Fruit fly (Drosophila melanogaster): ENCODE results near the gene Pus10.

Pus10 gene

DNA sequence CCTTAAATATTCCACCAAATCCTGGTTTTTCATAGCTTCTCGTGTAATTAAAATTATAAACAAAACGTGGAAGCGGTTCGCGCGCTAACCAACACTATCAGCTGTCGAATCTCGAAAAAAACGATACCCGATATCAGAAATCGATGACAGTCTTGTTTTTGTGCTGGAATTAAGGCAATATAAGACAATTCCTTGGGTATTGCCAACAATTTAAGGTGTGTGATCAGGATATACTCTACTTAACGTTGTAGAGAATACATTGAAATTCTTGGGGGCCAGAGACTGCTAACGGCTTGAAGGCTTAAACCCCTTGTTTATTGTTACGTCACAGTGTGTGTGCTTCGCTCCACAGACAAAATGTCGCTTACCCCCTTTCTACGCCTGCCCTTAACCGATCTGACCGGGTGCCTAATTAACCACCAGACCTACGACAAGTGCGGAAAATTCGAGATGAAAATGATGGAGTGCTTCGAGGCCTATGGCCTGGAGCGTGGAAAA is at the start of gene Pus10:
Pus10 (minus strand) TSS at position 91 of the 498 bp plus-strand sequence.
- TF ChIP-seq h (optimal IDR thresholded peaks at IDR 0.05) (no peak), ttk (optimal IDR thresholded peaks at IDR 0.05) (no peak), insv (optimal IDR thresholded peaks at IDR 0.05) (no peak), Myc (optimal IDR thresholded peaks at IDR 0.05) (no peak)

DNA sequence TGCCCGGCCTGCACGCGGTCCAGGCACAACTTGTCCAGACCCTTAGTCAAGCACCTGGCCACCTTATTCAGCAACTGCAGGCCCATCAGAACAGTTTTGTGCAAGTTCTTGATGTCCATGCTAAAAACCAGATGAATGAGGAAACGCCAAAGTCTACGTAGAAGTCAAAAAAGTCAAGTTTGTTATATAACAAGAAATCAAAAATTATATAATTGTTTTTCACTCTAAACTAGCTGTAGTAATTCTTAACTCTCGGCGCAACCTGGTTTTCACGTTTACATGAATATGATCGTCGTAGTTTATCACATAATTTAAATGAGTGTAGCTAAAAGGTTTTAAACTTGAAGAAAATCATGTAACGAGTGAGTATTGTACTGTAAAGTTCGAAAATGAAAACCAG is 49.5 kb upstream of the Pus10 start:
- TF ChIP-seq h (optimal IDR thresholded peaks at IDR 0.05) (no peak), Myc (optimal IDR thresholded peaks at IDR 0.05) (no peak), ttk (optimal IDR thresholded peaks at IDR 0.05) (no peak), psq (optimal IDR thresholded peaks at IDR 0.05) (no peak), Sin3A (optimal IDR thresholded peaks at IDR 0.05) (no peak), insv (optimal IDR thresholded peaks at IDR 0.05) (no peak)

DNA sequence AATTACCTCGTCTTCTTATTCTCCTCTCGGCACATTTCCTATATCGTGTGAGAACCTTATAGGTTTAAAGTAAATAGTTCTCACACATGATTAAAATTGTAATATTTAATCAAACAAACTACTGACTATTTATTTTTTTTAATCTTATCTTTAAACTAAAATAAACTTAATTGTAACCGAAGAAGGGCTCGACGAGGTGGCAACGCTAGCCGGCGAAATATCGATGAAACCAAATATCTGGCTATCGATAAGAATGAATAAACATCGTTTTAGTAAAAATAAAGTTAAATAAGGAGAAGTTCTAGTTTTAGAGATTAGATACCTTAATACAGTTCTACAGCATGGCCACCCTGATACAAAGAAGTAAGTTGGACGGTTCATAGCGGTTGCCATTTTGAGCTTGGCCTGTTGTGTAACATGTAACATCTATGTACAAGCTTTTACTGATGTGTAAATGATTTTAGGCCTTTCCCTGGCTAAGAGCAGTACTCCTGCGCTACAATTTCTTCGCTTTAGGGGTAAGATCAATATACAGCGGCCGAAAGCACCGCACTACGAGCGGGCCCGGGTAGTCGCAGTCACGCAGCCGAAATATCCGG is 48.5 kb upstream of the Pus10 start, which contains the start of gene mRpL10:
mRpL10 (plus strand) TSS at position 251 of the 599 bp plus-strand sequence.
- TF ChIP-seq h (optimal IDR thresholded peaks at IDR 0.05), result no peak
- no peak for TF ChIP-seq Sin3A (optimal IDR thresholded peaks at IDR 0.05)

DNA sequence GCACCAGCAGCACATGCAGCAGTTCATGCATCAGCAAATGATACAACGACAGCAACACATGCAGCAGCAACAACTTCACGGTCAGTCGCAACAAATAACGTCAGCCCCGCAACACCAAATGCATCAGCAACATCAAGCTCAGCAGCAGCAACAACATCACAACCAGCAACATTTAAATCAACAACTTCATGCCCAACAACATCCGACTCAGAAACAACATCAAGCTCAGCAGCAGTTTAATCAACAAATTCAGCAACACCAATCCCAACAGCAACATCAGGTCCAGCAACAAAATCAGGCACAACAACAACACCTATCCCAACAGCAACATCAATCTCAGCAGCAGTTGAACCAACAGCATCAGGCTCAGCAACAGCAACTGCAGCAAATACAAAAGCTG is 40.6 kb upstream of the Pus10 start:
- TF ChIP-seq Sin3A (optimal IDR thresholded peaks at IDR 0.05), result no peak

dm6 chr2L:182360-183144 is 27.4 kb upstream of the Pus10 start:
- no peak for TF ChIP-seq Myc (optimal IDR thresholded peaks at IDR 0.05)
- TF ChIP-seq Sin3A (optimal IDR thresholded peaks at IDR 0.05), result no peak
- no peak for TF ChIP-seq insv (optimal IDR thresholded peaks at IDR 0.05)
- TF ChIP-seq h (optimal IDR thresholded peaks at IDR 0.05), result no peak

DNA sequence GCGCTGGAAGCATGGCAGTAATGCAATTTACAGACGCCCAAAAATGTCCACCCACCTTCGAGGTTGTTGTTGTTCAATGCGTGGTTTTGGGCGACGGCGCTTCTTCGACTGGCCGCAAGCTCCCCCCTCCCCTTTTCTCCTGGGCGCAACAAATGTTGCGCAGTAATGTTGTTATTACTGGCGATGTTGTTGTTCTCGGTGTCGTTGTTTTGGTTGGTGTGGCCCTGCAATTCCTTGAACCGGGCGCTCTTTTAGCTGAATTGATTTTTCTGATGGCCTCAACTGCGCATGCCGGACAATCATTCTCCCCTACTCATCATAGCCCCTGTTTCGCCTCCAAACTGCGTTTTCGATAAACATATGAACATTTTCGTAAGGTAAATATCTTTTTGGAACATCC is 25.9 kb upstream of the Pus10 start:
- TF ChIP-seq Myc (optimal IDR thresholded peaks at IDR 0.05) (no peak), psq (optimal IDR thresholded peaks at IDR 0.05) (no peak), h (optimal IDR thresholded peaks at IDR 0.05) (no peak), ttk (optimal IDR thresholded peaks at IDR 0.05) (no peak)

DNA sequence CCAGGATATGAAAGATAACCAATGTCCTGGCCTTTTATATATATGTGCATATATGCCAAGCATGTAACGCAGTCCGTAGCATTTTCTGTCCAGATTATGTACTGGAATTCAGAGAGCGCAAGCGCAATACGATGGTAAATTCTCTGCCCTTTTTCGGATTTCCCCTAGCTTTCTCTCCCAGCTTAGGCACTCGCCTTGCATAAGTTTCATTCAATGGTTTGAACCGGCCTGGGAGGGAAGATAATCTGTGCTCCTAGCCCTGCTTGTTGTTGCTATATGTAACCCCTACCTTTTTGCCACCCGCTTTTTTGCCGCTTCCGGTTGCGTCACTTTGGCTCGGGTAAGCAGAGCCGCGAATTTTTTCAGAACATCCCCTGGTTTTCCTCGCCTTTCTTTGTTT is 24.0 kb upstream of the Pus10 start:
- no peak for TF ChIP-seq Sin3A (optimal IDR thresholded peaks at IDR 0.05)
- TF ChIP-seq Myc (optimal IDR thresholded peaks at IDR 0.05), result no peak
- no peak for TF ChIP-seq insv (optimal IDR thresholded peaks at IDR 0.05)
- no peak for TF ChIP-seq h (optimal IDR thresholded peaks at IDR 0.05)
- TF ChIP-seq ttk (optimal IDR thresholded peaks at IDR 0.05), result no peak
- no peak for TF ChIP-seq psq (optimal IDR thresholded peaks at IDR 0.05)

- TF ChIP-seq ttk (optimal IDR thresholded peaks at IDR 0.05), result no peak
- no peak for TF ChIP-seq insv (optimal IDR thresholded peaks at IDR 0.05)
- TF ChIP-seq Sin3A (optimal IDR thresholded peaks at IDR 0.05), result no peak
- TF ChIP-seq h (optimal IDR thresholded peaks at IDR 0.05), result no peak
- TF ChIP-seq psq (optimal IDR thresholded peaks at IDR 0.05), result no peak
- TF ChIP-seq Myc (optimal IDR thresholded peaks at IDR 0.05), result no peak
These were observed 20.6 kb upstream of the Pus10 start for dm6 chr2L:175727-176126.

DNA sequence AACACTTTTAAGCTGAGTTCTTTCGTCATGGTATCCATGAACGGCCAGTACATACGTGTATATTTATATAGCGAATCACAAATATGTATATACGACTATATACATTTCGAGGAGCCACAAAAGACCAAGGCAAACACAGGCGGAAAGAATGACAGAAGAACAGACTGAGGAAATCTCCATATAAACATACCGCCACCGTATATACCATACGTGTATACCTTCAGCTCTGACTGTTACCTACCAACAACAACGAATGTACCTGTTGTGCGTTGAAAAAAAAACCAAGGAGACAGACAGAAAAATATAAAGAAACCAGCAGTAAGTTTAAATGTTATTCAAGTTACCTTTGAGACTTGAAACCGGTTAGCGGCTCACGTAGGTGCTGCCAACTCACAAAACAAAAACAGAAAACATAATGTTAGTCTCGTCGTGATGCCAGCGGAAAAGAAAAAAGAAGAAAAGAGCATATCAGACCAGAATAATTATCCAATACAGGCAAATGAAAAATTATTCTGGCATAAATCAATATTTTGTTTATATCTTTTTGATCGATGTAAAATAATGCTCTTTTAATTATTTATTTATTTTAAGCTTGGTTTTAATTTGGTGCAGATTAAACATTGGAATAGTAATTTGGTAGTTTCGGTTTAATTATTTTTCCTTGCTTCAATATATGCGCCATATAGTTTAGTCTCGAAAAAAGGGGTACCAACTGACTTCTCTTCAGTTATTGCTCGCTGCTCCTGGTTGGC is 16.6 kb upstream of the Pus10 start:
- TF ChIP-seq Myc (optimal IDR thresholded peaks at IDR 0.05) (no peak), ttk (optimal IDR thresholded peaks at IDR 0.05) (no peak), insv (optimal IDR thresholded peaks at IDR 0.05) (no peak), psq (optimal IDR thresholded peaks at IDR 0.05) (no peak), Sin3A (optimal IDR thresholded peaks at IDR 0.05) (no peak), h (optimal IDR thresholded peaks at IDR 0.05) (no peak)

DNA sequence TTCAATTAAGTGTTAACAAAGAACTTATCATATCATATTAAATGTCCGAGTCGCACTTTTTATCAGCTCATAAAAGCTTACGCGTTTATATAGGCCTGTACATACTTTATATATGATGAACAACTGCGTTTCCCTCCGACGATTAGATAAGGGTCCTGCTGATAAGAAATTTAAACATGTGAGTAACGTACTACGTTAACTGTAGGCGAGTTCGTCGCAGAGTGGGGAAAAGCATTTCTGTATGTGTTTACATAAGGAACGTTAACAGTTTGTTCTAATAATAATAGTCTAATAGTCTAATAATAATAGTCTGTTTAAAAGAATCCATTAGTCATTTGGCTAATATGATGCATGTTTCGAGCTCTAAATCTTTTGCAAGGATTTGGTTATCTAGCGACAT is 15.3 kb upstream of the Pus10 start:
- TF ChIP-seq ttk (optimal IDR thresholded peaks at IDR 0.05), result no peak
- no peak for TF ChIP-seq h (optimal IDR thresholded peaks at IDR 0.05)
- TF ChIP-seq psq (optimal IDR thresholded peaks at IDR 0.05), result no peak
- no peak for TF ChIP-seq Myc (optimal IDR thresholded peaks at IDR 0.05)
- TF ChIP-seq Sin3A (optimal IDR thresholded peaks at IDR 0.05), result no peak
- no peak for TF ChIP-seq insv (optimal IDR thresholded peaks at IDR 0.05)

dm6 chr2L:168270-168901 is 13.3 kb upstream of the Pus10 start:
- TF ChIP-seq h (optimal IDR thresholded peaks at IDR 0.05) (no peak), psq (optimal IDR thresholded peaks at IDR 0.05) (no peak), insv (optimal IDR thresholded peaks at IDR 0.05) (no peak), ttk (optimal IDR thresholded peaks at IDR 0.05) (no peak), Myc (optimal IDR thresholded peaks at IDR 0.05) (no peak), Sin3A (optimal IDR thresholded peaks at IDR 0.05) (no peak)
